Fruit fly (Drosophila melanogaster) whole organism, embryonic: ENCODE data around the gene CG2818.

Experiments used
- Atf3 ChIP-seq: fragments of 200-800 bp; sonication (Bioruptor generic); optimal IDR thresholded peaks from 3 replicates; lab custom pipeline; 2016; ENCODE audit warnings: missing biosample characterization, missing genetic modification characterization
- BEAF-32 ChIP-seq: fragments of 200-800 bp; sonication (Bioruptor generic); optimal IDR thresholded peaks from 3 replicates; lab custom pipeline; 2017; ENCODE audit warnings: missing biosample characterization, missing genetic modification characterization, mild to moderate bottlenecking, moderate library complexity, missing genetic modification reagents
- CG11723 ChIP-seq: fragments of 200-800 bp; sonication (Bioruptor generic); optimal IDR thresholded peaks from 2 replicates; lab custom pipeline; 2017; ENCODE audit warnings: missing biosample characterization, mild to moderate bottlenecking, missing genetic modification characterization
- CG12219 ChIP-seq: fragments of 200-800 bp; sonication (Bioruptor generic); optimal IDR thresholded peaks from 3 replicates; lab custom pipeline; 2018; ENCODE audit warnings: missing biosample characterization, mild to moderate bottlenecking, missing genetic modification characterization
- CG12236 ChIP-seq: fragments of 200-800 bp; sonication (Bioruptor generic); optimal IDR thresholded peaks from 2 replicates; lab custom pipeline; 2016; ENCODE audit warnings: missing biosample characterization, missing genetic modification characterization
- CG17385 ChIP-seq: fragments of 200-800 bp; sonication (Bioruptor generic); optimal IDR thresholded peaks from 3 replicates; lab custom pipeline; 2018; ENCODE audit warnings: missing biosample characterization, mild to moderate bottlenecking, missing genetic modification characterization
- CG18599 ChIP-seq: fragments of 200-800 bp; sonication (Bioruptor generic); optimal IDR thresholded peaks from 3 replicates; lab custom pipeline; 2017; ENCODE audit warnings: missing biosample characterization, missing genetic modification characterization, mild to moderate bottlenecking, moderate library complexity, missing genetic modification reagents
- CG30431 ChIP-seq: fragments of 200-800 bp; sonication (Bioruptor generic); optimal IDR thresholded peaks from 2 replicates; lab custom pipeline; 2017; ENCODE audit warnings: missing biosample characterization, missing genetic modification characterization
- CG31441 ChIP-seq: fragments of 200-800 bp; sonication (Bioruptor generic); IDR thresholded peaks from 2 replicates; pipeline ENCODE4 v1.3.6; 2022; ENCODE audit warnings: missing biosample characterization, missing genetic modification characterization
- CG4404 ChIP-seq: fragments of 200-800 bp; sonication (Bioruptor generic); IDR thresholded peaks from 2 replicates; pipeline ENCODE4 v1.3.6; 2022; ENCODE audit warnings: missing biosample characterization, missing genetic modification characterization
- CG4707 ChIP-seq: fragments of 200-800 bp; sonication (Bioruptor generic); optimal IDR thresholded peaks from 2 replicates; lab custom pipeline; 2018; ENCODE audit warnings: missing biosample characterization, mild to moderate bottlenecking, missing genetic modification characterization, moderate library complexity
- CG6272 ChIP-seq: fragments of 200-800 bp; sonication (Bioruptor generic); IDR thresholded peaks from 2 replicates; pipeline ENCODE4 v1.3.6; 2022; ENCODE audit warnings: missing biosample characterization, missing genetic modification characterization
- CG7372 ChIP-seq: fragments of 200-800 bp; sonication (Bioruptor generic); IDR thresholded peaks from 2 replicates; pipeline ENCODE4 v1.3.6; 2022; ENCODE audit warnings: missing biosample characterization, missing genetic modification characterization
- CG7556 ChIP-seq: fragments of 200-800 bp; sonication (Bioruptor generic); optimal IDR thresholded peaks from 2 replicates; lab custom pipeline; 2017; ENCODE audit warnings: missing biosample characterization, mild to moderate bottlenecking, missing genetic modification characterization
- CG7928 ChIP-seq: fragments of 200-800 bp; sonication (Bioruptor generic); optimal IDR thresholded peaks from 2 replicates; lab custom pipeline; 2017; ENCODE audit warnings: missing biosample characterization, mild to moderate bottlenecking, missing genetic modification characterization
- CG7963 ChIP-seq: fragments of 200-800 bp; sonication (Bioruptor generic); IDR thresholded peaks from 3 replicates; pipeline ENCODE4 v1.3.6; 2022; ENCODE audit warnings: missing biosample characterization, missing genetic modification characterization; ENCODE audit not compliant: partially characterized antibody
- CG9609 ChIP-seq: fragments of 200-800 bp; sonication (Bioruptor generic); optimal IDR thresholded peaks from 3 replicates; lab custom pipeline; 2016; ENCODE audit warnings: missing biosample characterization, missing genetic modification characterization
- Chrac-16 ChIP-seq: fragments of 200-800 bp; sonication (Bioruptor generic); optimal IDR thresholded peaks from 3 replicates; lab custom pipeline; 2016; ENCODE audit warnings: missing biosample characterization, missing genetic modification characterization
- Deaf1 ChIP-seq: fragments of 200-800 bp; optimal IDR thresholded peaks from 3 replicates; lab custom pipeline; 2019; ENCODE audit warnings: missing biosample characterization, mild to moderate bottlenecking, missing genetic modification characterization, moderate library complexity
- Dip2 ChIP-seq: fragments of 200-800 bp; sonication (Bioruptor generic); IDR thresholded peaks from 2 replicates; pipeline ENCODE4 v1.3.6; 2022; ENCODE audit warnings: missing biosample characterization, missing genetic modification characterization
- Ets97D ChIP-seq: fragments of 200-800 bp; sonication (Bioruptor generic); optimal IDR thresholded peaks from 3 replicates; lab custom pipeline; 2016; ENCODE audit warnings: missing biosample characterization, missing genetic modification characterization
- Hr3 ChIP-seq: fragments of 200-800 bp; sonication (Bioruptor generic); optimal IDR thresholded peaks from 3 replicates; lab custom pipeline; 2016; ENCODE audit warnings: missing biosample characterization, missing genetic modification characterization
- Mes4 ChIP-seq: fragments of 200-800 bp; sonication (Bioruptor generic); optimal IDR thresholded peaks from 2 replicates; lab custom pipeline; 2016; ENCODE audit warnings: missing biosample characterization, missing genetic modification characterization
- Mrtf ChIP-seq: fragments of 200-800 bp; sonication (Bioruptor generic); IDR thresholded peaks from 3 replicates; pipeline ENCODE4 v1.3.6; 2022; ENCODE audit warnings: missing biosample characterization, missing genetic modification characterization
- NK7.1 ChIP-seq: fragments of 200-800 bp; sonication (Bioruptor generic); optimal IDR thresholded peaks from 3 replicates; lab custom pipeline; 2016; ENCODE audit warnings: missing biosample characterization, missing genetic modification characterization
- NfI ChIP-seq: fragments of 200-800 bp; sonication (Bioruptor generic); optimal IDR thresholded peaks from 3 replicates; lab custom pipeline; 2018; ENCODE audit warnings: missing biosample characterization, mild to moderate bottlenecking, missing genetic modification characterization, moderate library complexity
- Rx ChIP-seq: fragments of 200-800 bp; sonication (Bioruptor generic); IDR thresholded peaks from 2 replicates; pipeline ENCODE4 v1.3.6; 2022; ENCODE audit warnings: missing biosample characterization, missing genetic modification characterization
- abd-A ChIP-seq: fragments of 200-800 bp; sonication (Bioruptor generic); optimal IDR thresholded peaks from 3 replicates; lab custom pipeline; 2019; ENCODE audit warnings: missing biosample characterization, mild to moderate bottlenecking, missing genetic modification characterization, moderate library complexity
- amos ChIP-seq: fragments of 200-800 bp; sonication (Bioruptor generic); IDR thresholded peaks from 2 replicates; pipeline ENCODE4 v1.3.6; 2022; ENCODE audit warnings: missing biosample characterization, missing genetic modification characterization; ENCODE audit not compliant: partially characterized antibody
- bab2 ChIP-seq: fragments of 200-800 bp; sonication (Bioruptor generic); optimal IDR thresholded peaks from 2 replicates; lab custom pipeline; 2016; ENCODE audit warnings: missing biosample characterization, missing genetic modification characterization
- bbx ChIP-seq: fragments of 200-800 bp; sonication (Bioruptor generic); IDR thresholded peaks from 2 replicates; pipeline ENCODE4 v1.3.6; 2022; ENCODE audit warnings: missing biosample characterization, missing genetic modification characterization; ENCODE audit not compliant: partially characterized antibody
- bcd ChIP-seq: fragments of 200-800 bp; sonication (Bioruptor generic); optimal IDR thresholded peaks from 2 replicates; lab custom pipeline; 2017; ENCODE audit warnings: missing biosample characterization, mild to moderate bottlenecking, missing genetic modification characterization
- bsh ChIP-seq, 2 experiments: fragments of 200-800 bp; sonication (Bioruptor generic); optimal IDR thresholded peaks; 2 replicates each; lab custom pipeline; 2017 to 2018; ENCODE audit warnings: mild to moderate bottlenecking in 2 of 2, missing biosample characterization in 2 of 2, missing genetic modification characterization in 2 of 2, moderate library complexity in 1 of 2
- crol ChIP-seq: fragments of 200-800 bp; sonication (Bioruptor generic); IDR thresholded peaks from 2 replicates; pipeline ENCODE4 v1.3.6; 2022; ENCODE audit warnings: missing biosample characterization, missing genetic modification characterization
- cwo ChIP-seq: fragments of 200-800 bp; sonication (Bioruptor generic); optimal IDR thresholded peaks from 3 replicates; lab custom pipeline; 2017; ENCODE audit warnings: missing biosample characterization, missing genetic modification characterization, mild to moderate bottlenecking, moderate library complexity, missing genetic modification reagents
- dmrt99B ChIP-seq: fragments of 200-800 bp; sonication (Bioruptor generic); optimal IDR thresholded peaks from 2 replicates; lab custom pipeline; 2018; ENCODE audit warnings: missing biosample characterization, mild to moderate bottlenecking, missing genetic modification characterization, moderate library complexity
- eve ChIP-seq, 2 experiments: fragments of >200 bp; optimal IDR thresholded peaks; 2 replicates each; lab custom pipeline; 2017; ENCODE audit warnings: missing biosample characterization in 2 of 2, missing genetic modification characterization in 2 of 2
- fd96Cb ChIP-seq: fragments of 200-800 bp; sonication (Bioruptor generic); optimal IDR thresholded peaks from 2 replicates; lab custom pipeline; 2018; ENCODE audit warnings: missing biosample characterization, mild to moderate bottlenecking, missing genetic modification characterization, moderate library complexity
- gfzf ChIP-seq: fragments of 200-800 bp; sonication (Bioruptor generic); optimal IDR thresholded peaks from 2 replicates; lab custom pipeline; 2016; ENCODE audit warnings: missing biosample characterization, mild to moderate bottlenecking, missing genetic modification characterization, moderate library complexity
- kah ChIP-seq: fragments of 200-800 bp; sonication (Bioruptor generic); optimal IDR thresholded peaks from 2 replicates; lab custom pipeline; 2018; ENCODE audit warnings: missing biosample characterization, mild to moderate bottlenecking, missing genetic modification characterization
- lilli ChIP-seq: fragments of 200-800 bp; sonication (Bioruptor generic); optimal IDR thresholded peaks from 3 replicates; lab custom pipeline; 2016; ENCODE audit warnings: missing biosample characterization, missing genetic modification characterization
- lmd ChIP-seq: fragments of 200-800 bp; sonication (Bioruptor generic); IDR thresholded peaks from 2 replicates; pipeline ENCODE4 v1.3.6; 2022; ENCODE audit warnings: missing biosample characterization, missing genetic modification characterization
- mam ChIP-seq: fragments of 200-800 bp; sonication (Bioruptor generic); optimal IDR thresholded peaks from 3 replicates; lab custom pipeline; 2016; ENCODE audit warnings: missing biosample characterization, missing genetic modification characterization
- odd ChIP-seq: fragments of 200-800 bp; sonication (Bioruptor generic); optimal IDR thresholded peaks from 2 replicates; lab custom pipeline; 2017; ENCODE audit warnings: missing biosample characterization, mild to moderate bottlenecking, missing genetic modification characterization
- p53 ChIP-seq: fragments of 200-800 bp; sonication (Bioruptor generic); optimal IDR thresholded peaks from 2 replicates; lab custom pipeline; 2016; ENCODE audit warnings: missing biosample characterization, missing genetic modification characterization
- salm ChIP-seq: fragments of 200-800 bp; sonication (Bioruptor generic); optimal IDR thresholded peaks from 2 replicates; lab custom pipeline; 2018; ENCODE audit warnings: missing biosample characterization, mild to moderate bottlenecking, missing genetic modification characterization
- shn ChIP-seq: fragments of 200-800 bp; sonication (Bioruptor generic); optimal IDR thresholded peaks from 3 replicates; lab custom pipeline; 2016; ENCODE audit warnings: missing biosample characterization, missing genetic modification characterization
- sqz ChIP-seq: fragments of 200-800 bp; sonication (Bioruptor generic); optimal IDR thresholded peaks from 3 replicates; lab custom pipeline; 2018; ENCODE audit warnings: missing biosample characterization, mild to moderate bottlenecking, missing genetic modification characterization
- tap ChIP-seq: fragments of 200-800 bp; optimal IDR thresholded peaks from 3 replicates; lab custom pipeline; 2019; ENCODE audit warnings: missing biosample characterization, mild to moderate bottlenecking, missing genetic modification characterization, moderate library complexity
- toy ChIP-seq: fragments of 200-800 bp; sonication (Bioruptor generic); IDR thresholded peaks from 2 replicates; pipeline ENCODE4 v1.3.6; 2022; ENCODE audit warnings: missing biosample characterization, missing genetic modification characterization
- zen ChIP-seq: fragments of 200-800 bp; sonication (Bioruptor generic); optimal IDR thresholded peaks from 3 replicates; lab custom pipeline; 2018; ENCODE audit warnings: missing biosample characterization, mild to moderate bottlenecking, missing genetic modification characterization, moderate library complexity
- zen2 ChIP-seq: fragments of 200-800 bp; sonication (Bioruptor generic); IDR thresholded peaks from 3 replicates; pipeline ENCODE4 v1.3.6; 2022; ENCODE audit warnings: missing biosample characterization, missing genetic modification characterization; ENCODE audit not compliant: partially characterized antibody

The CG2818 gene

dm6 chr2L:3740443-3740842 lies 27.3 kb downstream of the CG2818 start (continued):
- no peak for TF ChIP-seq bcd
- no peak for TF ChIP-seq CG6272 (GFP tag; lab: Robert Waterston, UW)
- TF ChIP-seq CG7556: peak; percentile 35
- no peak for TF ChIP-seq CG4404 (GFP tag; lab: Robert Waterston, UW)
- TF ChIP-seq CG17385 (GFP tag; lab: Kevin White, UChicago): peak; percentile 20
- TF ChIP-seq Atf3 (GFP tag; lab: Kevin White, UChicago): no peak
- no peak for TF ChIP-seq Hr3 (GFP tag; lab: Kevin White, UChicago)
- no peak for TF ChIP-seq CG12219
- no peak for TF ChIP-seq odd (GFP tag; lab: Kevin White, UChicago)
- no peak for TF ChIP-seq tap
- no peak for TF ChIP-seq toy (GFP tag; lab: Robert Waterston, UW)
- TF ChIP-seq BEAF-32: no peak
- no peak for TF ChIP-seq NK7.1 (GFP tag; lab: Kevin White, UChicago)
- TF ChIP-seq zen (tag; lab: Kevin White, UChicago): no peak
- no peak for TF ChIP-seq bsh (GFP tag; optimal IDR thresholded peaks at IDR 0.05; lab: Kevin White, UChicago)
- no peak for TF ChIP-seq CG30431 (GFP tag; lab: Kevin White, UChicago)
- no peak for TF ChIP-seq kah
- no peak for TF ChIP-seq Mes4 (GFP tag; lab: Kevin White, UChicago)
- no peak for TF ChIP-seq CG11723 (GFP tag; lab: Kevin White, UChicago)
- TF ChIP-seq zen2: no peak
- no peak for TF ChIP-seq Chrac-16 (GFP tag; lab: Kevin White, UChicago)
- no peak for TF ChIP-seq crol (GFP tag; lab: Robert Waterston, UW)
- TF ChIP-seq Deaf1 (tag; lab: Kevin White, UChicago): no peak
- TF ChIP-seq p53 (GFP tag; lab: Kevin White, UChicago): no peak
- TF ChIP-seq bbx (GFP tag; lab: Robert Waterston, UW): no peak
- TF ChIP-seq CG7963: no peak
- TF ChIP-seq CG31441 (GFP tag; lab: Robert Waterston, UW): no peak; the same call in 1 of the 2 replicates
- TF ChIP-seq shn: no peak
- no peak for TF ChIP-seq mam (GFP tag; lab: Kevin White, UChicago)
- no peak for TF ChIP-seq CG7372 (GFP tag; lab: Robert Waterston, UW)
- peak; percentile 12 for TF ChIP-seq cwo (GFP tag; lab: Kevin White, UChicago)
- TF ChIP-seq Mrtf: no peak
- TF ChIP-seq CG7928 (GFP tag; lab: Kevin White, UChicago): no peak
- peak; percentile 40 for TF ChIP-seq dmrt99B (tag; lab: Kevin White, UChicago)
- TF ChIP-seq CG18599 (GFP tag; lab: Kevin White, UChicago): peak; percentile 53
- TF ChIP-seq lmd (GFP tag; lab: Robert Waterston, UW): peak; percentile 11; the same call in 1 of the 2 replicates
- TF ChIP-seq Ets97D: no peak
- TF ChIP-seq abd-A (tag; lab: Kevin White, UChicago): peak; percentile 25
- no peak for TF ChIP-seq fd96Cb (tag; lab: Kevin White, UChicago)
- TF ChIP-seq lilli (GFP tag; lab: Kevin White, UChicago): peak; percentile 9
- TF ChIP-seq amos (GFP tag; lab: Robert Waterston, UW): no peak
- TF ChIP-seq salm (tag; lab: Kevin White, UChicago): no peak
- no peak for TF ChIP-seq NfI
- TF ChIP-seq CG9609: no peak
- TF ChIP-seq Rx (GFP tag; lab: Robert Waterston, UW): no peak
- TF ChIP-seq CG12236 (GFP tag; lab: Kevin White, UChicago): no peak
- no peak for TF ChIP-seq eve (GFP tag; optimal IDR thresholded peaks at IDR 0.05; lab: Kevin White, UChicago)
- TF ChIP-seq sqz (GFP tag; lab: Kevin White, UChicago): no peak
- no peak for TF ChIP-seq CG4707 (GFP tag; lab: Kevin White, UChicago)
- no peak for TF ChIP-seq Dip2 (GFP tag; lab: Robert Waterston, UW)
- no peak for TF ChIP-seq bab2 (GFP tag; lab: Kevin White, UChicago)
- no peak for TF ChIP-seq gfzf (GFP tag; lab: Kevin White, UChicago)
